Worm (Caenorhabditis elegans) whole organism, L1 larva: ENCODE results near the gene smi-1.

Experiments
- dpl-1 ChIP-seq, 3 experiments: fragments of 150-350 bp in 2 of 3; sonication (generic microtip) in 1 of 3; optimal IDR thresholded peaks; 2 replicates each; lab custom pipeline; 2014 to 2017; ENCODE audit warnings: missing biosample characterization in 3 of 3, missing genetic modification characterization in 3 of 3, missing genetic modification reagents in 3 of 3
- irx-1 ChIP-seq: sonication (generic microtip); optimal IDR thresholded peaks from 2 replicates; lab custom pipeline; 2016; ENCODE audit warnings: missing genetic modification characterization, missing compliant biosample characterization
- jun-1 ChIP-seq: fragments of 150-350 bp; optimal IDR thresholded peaks from 2 replicates; lab custom pipeline; 2014; ENCODE audit warnings: missing biosample characterization, missing genetic modification reagents, missing genetic modification characterization
- nhr-76 ChIP-seq: sonication (generic microtip); optimal IDR thresholded peaks from 2 replicates; lab custom pipeline; 2017; ENCODE audit warnings: missing biosample characterization, missing genetic modification characterization
- nhr-90 ChIP-seq: sonication (generic microtip); optimal IDR thresholded peaks from 2 replicates; lab custom pipeline; 2016; ENCODE audit warnings: mild to moderate bottlenecking, missing genetic modification characterization, missing compliant biosample characterization; ENCODE audit not compliant: poor library complexity
- sox-4 ChIP-seq: sonication (generic microtip); optimal IDR thresholded peaks from 2 replicates; lab custom pipeline; 2016; ENCODE audit warnings: missing genetic modification characterization, missing compliant biosample characterization
- tbx-2 ChIP-seq: sonication (generic microtip); optimal IDR thresholded peaks from 2 replicates; lab custom pipeline; 2016; ENCODE audit warnings: missing genetic modification characterization, missing compliant biosample characterization
- unc-62 ChIP-seq: fragments of 150-350 bp; optimal IDR thresholded peaks from 2 replicates; lab custom pipeline; 2014; ENCODE audit warnings: missing biosample characterization, missing genetic modification reagents, missing genetic modification characterization

DNA sequence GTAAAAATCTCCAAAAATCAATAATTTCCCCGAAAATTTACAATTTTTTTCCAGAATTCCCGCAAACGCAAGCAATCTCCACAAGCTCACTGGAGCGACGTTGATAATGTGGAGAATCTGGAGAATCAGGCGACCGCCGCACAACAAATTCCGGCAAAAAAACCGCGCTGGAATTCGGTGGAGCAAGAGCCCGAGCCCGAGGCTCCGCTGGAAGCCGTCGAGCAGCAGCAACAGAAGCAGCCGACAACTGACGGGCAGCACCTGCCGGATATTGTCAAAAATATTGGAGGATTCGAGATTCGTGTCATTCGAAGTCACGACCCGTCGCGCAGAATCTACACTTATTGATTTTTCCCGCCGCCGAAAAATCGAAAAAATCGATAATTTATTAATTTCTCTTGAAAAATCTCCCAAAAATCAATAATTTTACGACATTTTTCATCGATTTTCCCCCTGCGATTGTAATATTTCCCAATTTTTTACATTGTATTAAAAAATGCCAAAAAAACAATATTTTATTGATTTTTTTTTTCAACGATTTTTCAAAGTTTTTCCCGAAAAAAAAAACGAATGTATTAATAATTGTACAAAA lies 25.9 kb upstream of the smi-1 start:
- TF ChIP-seq dpl-1 (GFP tag; optimal IDR thresholded peaks at IDR 0.05; lab: Kevin White, UChicago) (no peak), sox-4 (tag; lab: Kevin White, UChicago) (no peak), unc-62 (no peak), nhr-90 (tag; lab: Kevin White, UChicago) (no peak), nhr-76 (tag; lab: Kevin White, UChicago) (no peak), jun-1 (tag; lab: Kevin White, UChicago) (no peak), irx-1 (tag; lab: Kevin White, UChicago) (no peak), tbx-2 (tag; lab: Kevin White, UChicago) (no peak)
